Worm (Caenorhabditis elegans): ENCODE results near the gene T24E12.11.
A peak's percentile ranks its signal among the peaks of the same experiment; 100 is the strongest.

DNA sequence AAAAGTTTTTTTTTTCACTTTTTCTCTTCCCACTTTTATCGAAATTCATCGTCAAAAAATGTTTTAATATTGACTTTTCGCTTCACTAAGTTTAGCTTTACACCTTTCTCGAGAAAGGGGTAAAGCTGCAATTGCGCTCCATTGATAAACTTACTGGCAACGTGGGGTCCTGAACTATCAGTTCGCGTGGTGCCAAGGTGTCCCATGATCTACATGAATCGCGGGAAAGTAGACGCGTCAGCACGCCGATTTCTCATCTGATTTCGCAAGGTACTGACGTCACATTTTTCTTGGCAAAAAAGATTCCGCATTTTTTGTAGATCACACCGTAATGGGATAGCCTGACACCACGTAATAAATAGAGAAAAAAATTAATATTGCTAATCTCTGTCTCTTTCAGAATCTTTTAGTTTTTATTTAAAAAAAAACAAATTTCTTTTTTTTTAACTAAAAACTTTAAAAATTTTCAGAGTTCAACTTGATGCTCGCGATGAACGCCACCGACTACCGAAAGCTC, 32.5 kb upstream of the T24E12.11 start, which contains the start of gene lido-15:
- TF ChIP-seq nhr-11 (tag; optimal IDR thresholded peaks at IDR 0.05) (no peak), elt-2 (tag; optimal IDR thresholded peaks at IDR 0.05) (no peak), lin-15B (tag; optimal IDR thresholded peaks at IDR 0.05) (no peak), ama-1 (optimal IDR thresholded peaks at IDR 0.05) (no peak), pha-4 (tag; optimal IDR thresholded peaks at IDR 0.05) (peak; percentile 48), nfya-1 (tag; optimal IDR thresholded peaks at IDR 0.05; ENCODE audit: insufficient read depth) (no peak)

All from whole organism, L3 larva.